Fruit fly (Drosophila melanogaster): ENCODE results near the gene Lgr1.

The Lgr1 gene

DNA sequence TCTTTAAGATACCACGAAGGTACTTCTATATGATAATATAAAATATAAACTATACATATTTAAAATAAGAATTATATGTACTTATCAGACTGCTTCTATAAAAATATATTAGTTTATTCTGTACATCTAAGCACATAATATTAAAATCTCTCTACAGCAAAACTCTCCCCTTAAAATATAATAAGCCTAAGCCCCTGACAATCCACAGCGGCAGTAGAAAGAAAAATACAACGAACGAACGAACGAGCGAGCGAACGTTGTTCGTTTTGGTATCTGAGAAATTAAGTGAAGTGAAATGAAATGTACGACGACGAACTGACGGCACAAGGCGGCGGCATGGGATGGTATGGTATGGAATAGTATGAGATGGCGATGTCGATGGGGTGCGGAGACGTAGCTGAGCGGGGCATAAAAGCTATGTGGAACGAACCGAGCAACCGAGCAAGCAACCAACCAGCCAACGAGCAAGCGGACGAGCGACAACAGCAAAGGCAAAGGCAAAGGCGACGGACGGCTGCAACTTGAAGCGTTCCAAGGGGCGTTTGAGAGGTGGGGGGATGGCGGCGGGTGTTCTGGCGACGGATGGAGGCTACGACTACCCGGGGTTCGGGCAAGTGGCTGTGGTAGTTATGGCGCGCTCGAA lies 25.0 kb upstream of the Lgr1 start (continued):
- TF ChIP-seq CG11762 (GFP tag; optimal IDR thresholded peaks at IDR 0.05; ENCODE audit: insufficient read depth), result peak; percentile 96
- peak; percentile 80 for TF ChIP-seq Sox14 (GFP tag; optimal IDR thresholded peaks at IDR 0.05)
- peak; percentile 98 for TF ChIP-seq CG6276 (GFP tag; optimal IDR thresholded peaks at IDR 0.05)
- peak; percentile 98 for TF ChIP-seq Eip78C (GFP tag)
- TF ChIP-seq CG8319 (GFP tag; optimal IDR thresholded peaks at IDR 0.05), result peak; percentile 96
- peak; percentile 83 for TF ChIP-seq CG1621 (tag; optimal IDR thresholded peaks at IDR 0.05)
- TF ChIP-seq dac (GFP tag; optimal IDR thresholded peaks at IDR 0.05), result peak; percentile 89
- TF ChIP-seq Ets21C (GFP tag; optimal IDR thresholded peaks at IDR 0.05), result peak; percentile 80
- peak; percentile 98 for TF ChIP-seq acj6 (GFP tag; optimal IDR thresholded peaks at IDR 0.05)
- peak; percentile 99 for TF ChIP-seq CG32006 (GFP tag; optimal IDR thresholded peaks at IDR 0.05)
- peak; percentile 92 for TF ChIP-seq pdm3 (GFP tag; optimal IDR thresholded peaks at IDR 0.05)
- peak; percentile 98 for TF ChIP-seq esn (GFP tag; optimal IDR thresholded peaks at IDR 0.05)
- peak; percentile 96 for TF ChIP-seq CG3919 (GFP tag; optimal IDR thresholded peaks at IDR 0.05)
- peak; percentile 76 for TF ChIP-seq fd85E (GFP tag; optimal IDR thresholded peaks at IDR 0.05)
- TF ChIP-seq CG6792 (GFP tag; optimal IDR thresholded peaks at IDR 0.05), result peak; percentile 98
- no peak for TF ChIP-seq Hr38 (GFP tag; optimal IDR thresholded peaks at IDR 0.05)
- peak; percentile 94 for TF ChIP-seq Eip93F (GFP tag; optimal IDR thresholded peaks at IDR 0.05)
- TF ChIP-seq CG11294 (GFP tag; IDR thresholded peaks at IDR 0.05), result peak; percentile 98
- peak; percentile 88 for TF ChIP-seq cyc (GFP tag; optimal IDR thresholded peaks at IDR 0.05)
- peak; percentile 96 for TF ChIP-seq Sox15 (GFP tag; optimal IDR thresholded peaks at IDR 0.05)
- peak; percentile 90 for TF ChIP-seq Smox (GFP tag; optimal IDR thresholded peaks at IDR 0.05)
- peak; percentile 94 for TF ChIP-seq lz (GFP tag; optimal IDR thresholded peaks at IDR 0.05)
- TF ChIP-seq CG9139 (GFP tag; optimal IDR thresholded peaks at IDR 0.05), result peak; percentile 97
- TF ChIP-seq CG7368 (GFP tag; optimal IDR thresholded peaks at IDR 0.05), result peak; percentile 92
- TF ChIP-seq CG6163 (GFP tag; IDR thresholded peaks at IDR 0.05), result peak; percentile 97
- peak; percentile 98 for TF ChIP-seq achi (GFP tag; optimal IDR thresholded peaks at IDR 0.05)

dm6 chr3R:17701131-17701593 lies 24.4 kb upstream of the Lgr1 start:
- TF ChIP-seq Sox102F (GFP tag; optimal IDR thresholded peaks at IDR 0.05) (peak; percentile 39), CG1621 (tag; optimal IDR thresholded peaks at IDR 0.05) (peak; percentile 12), CG3919 (GFP tag; optimal IDR thresholded peaks at IDR 0.05) (peak; percentile 2), lz (GFP tag; optimal IDR thresholded peaks at IDR 0.05) (no peak), fkh (GFP tag; optimal IDR thresholded peaks at IDR 0.05) (peak; percentile 39), acj6 (GFP tag; optimal IDR thresholded peaks at IDR 0.05) (no peak), salr (GFP tag; optimal IDR thresholded peaks at IDR 0.05) (peak in 1 of 2 experiments; percentile 42), fd85E (GFP tag; optimal IDR thresholded peaks at IDR 0.05) (no peak), CG6854 (GFP tag; optimal IDR thresholded peaks at IDR 0.05) (peak; percentile 71), ss (GFP tag; optimal IDR thresholded peaks at IDR 0.05) (peak; percentile 31 to 38), cyc (GFP tag; optimal IDR thresholded peaks at IDR 0.05) (peak; percentile 4), CG3032 (tag; optimal IDR thresholded peaks at IDR 0.05) (peak; percentile 8), Hr4 (GFP tag; optimal IDR thresholded peaks at IDR 0.05) (peak; percentile 5), net (GFP tag; optimal IDR thresholded peaks at IDR 0.05) (no peak), dsx (GFP tag; optimal IDR thresholded peaks at IDR 0.05; ENCODE audit: poor library complexity, severe bottlenecking) (peak; percentile 40), Ets96B (tag; optimal IDR thresholded peaks at IDR 0.05) (peak; percentile 20), CG8119 (GFP tag; IDR thresholded peaks at IDR 0.05) (0 out of 3 replicates have a peak, but pooled peaks have one; percentile 8), CG6808 (GFP tag; optimal IDR thresholded peaks at IDR 0.05) (peak; percentile 5), Ets21C (GFP tag; optimal IDR thresholded peaks at IDR 0.05) (no peak), CG32006 (GFP tag; optimal IDR thresholded peaks at IDR 0.05) (no peak), CG4318 (GFP tag; optimal IDR thresholded peaks at IDR 0.05) (no peak), Eip93F (GFP tag; optimal IDR thresholded peaks at IDR 0.05) (peak; percentile 21), CG11294 (GFP tag; IDR thresholded peaks at IDR 0.05) (0 out of 2 replicates have a peak, but pooled peaks have one; percentile 31), Eip75B (GFP tag; optimal IDR thresholded peaks at IDR 0.05) (no peak), Hr38 (GFP tag; optimal IDR thresholded peaks at IDR 0.05) (no peak), CG15336 (GFP tag; IDR thresholded peaks at IDR 0.05) (peak; percentile 47; the same call in 1 of the 2 replicates), CG10669 (GFP tag; optimal IDR thresholded peaks at IDR 0.05) (no peak), CG10631 (GFP tag; optimal IDR thresholded peaks at IDR 0.05) (no peak), svp (GFP tag) (peak; percentile 38), CG6792 (GFP tag; optimal IDR thresholded peaks at IDR 0.05) (peak; percentile 6), Gug (GFP tag; IDR thresholded peaks at IDR 0.05) (no peak), vri (GFP tag; optimal IDR thresholded peaks at IDR 0.05) (peak; percentile 60), Lpt (GFP tag; optimal IDR thresholded peaks at IDR 0.05) (peak; percentile 53), Sox14 (GFP tag; optimal IDR thresholded peaks at IDR 0.05) (peak; percentile 68)
